Worm (Caenorhabditis elegans) whole organism, late embryonic: ENCODE data around the gene Y37H2A.14.

ENCODE experiments used
- C38D4.7 ChIP-seq: fragments of 200-800 bp; sonication (Bioruptor generic); optimal IDR thresholded peaks from 2 replicates; lab custom pipeline; 2018; ENCODE audit warnings: mild to moderate bottlenecking, missing genetic modification characterization, moderate library complexity, missing compliant biosample characterization
- F13H6.1 ChIP-seq: sonication (generic microtip); optimal IDR thresholded peaks from 2 replicates; lab custom pipeline; 2016; ENCODE audit warnings: missing genetic modification characterization, missing compliant biosample characterization
- K02D7.2 ChIP-seq: sonication (generic microtip); optimal IDR thresholded peaks from 2 replicates; lab custom pipeline; 2017; ENCODE audit warnings: mild to moderate bottlenecking, missing genetic modification characterization, missing compliant biosample characterization
- K09A11.1 ChIP-seq: sonication (generic microtip); optimal IDR thresholded peaks from 2 replicates; lab custom pipeline; 2017; ENCODE audit warnings: antibody characterized with exemption, mild to moderate bottlenecking, missing genetic modification characterization, missing compliant biosample characterization; ENCODE audit not compliant: insufficient read depth
- ahr-1 ChIP-seq: sonication (generic microtip); optimal IDR thresholded peaks from 2 replicates; lab custom pipeline; 2016; ENCODE audit warnings: missing genetic modification characterization, missing compliant biosample characterization
- ceh-14 ChIP-seq: sonication (generic microtip); optimal IDR thresholded peaks from 2 replicates; lab custom pipeline; 2016; ENCODE audit warnings: missing genotype, missing genetic modification characterization, missing compliant biosample characterization
- ceh-18 ChIP-seq: sonication (generic microtip); optimal IDR thresholded peaks from 2 replicates; lab custom pipeline; 2016; ENCODE audit warnings: missing genetic modification characterization, missing compliant biosample characterization
- ceh-2 ChIP-seq: sonication (generic microtip); optimal IDR thresholded peaks from 2 replicates; lab custom pipeline; 2016; ENCODE audit warnings: missing genotype, missing genetic modification characterization, missing compliant biosample characterization
- ceh-22 ChIP-seq: sonication (generic microtip); optimal IDR thresholded peaks from 2 replicates; lab custom pipeline; 2017; ENCODE audit warnings: missing biosample characterization, missing genetic modification characterization
- ceh-30 ChIP-seq: fragments of 150-350 bp; optimal IDR thresholded peaks from 2 replicates; lab custom pipeline; 2014; ENCODE audit warnings: missing biosample characterization, missing genetic modification characterization
- ceh-48 ChIP-seq: sonication (generic microtip); optimal IDR thresholded peaks from 2 replicates; lab custom pipeline; 2016; ENCODE audit warnings: missing genetic modification characterization, inconsistent platforms, missing compliant biosample characterization
- che-1 ChIP-seq: sonication (generic microtip); optimal IDR thresholded peaks from 2 replicates; lab custom pipeline; 2016; ENCODE audit warnings: mild to moderate bottlenecking, missing genetic modification characterization, missing compliant biosample characterization
- dmd-4 ChIP-seq: sonication (generic microtip); optimal IDR thresholded peaks from 2 replicates; lab custom pipeline; 2016; ENCODE audit warnings: borderline replicate concordance, missing genetic modification characterization, missing compliant biosample characterization
- dve-1 ChIP-seq: sonication (generic microtip); optimal IDR thresholded peaks from 2 replicates; lab custom pipeline; 2017; ENCODE audit warnings: antibody characterized with exemption, mild to moderate bottlenecking, missing genetic modification characterization, missing compliant biosample characterization
- elt-4 ChIP-seq: sonication (generic microtip); optimal IDR thresholded peaks from 2 replicates; lab custom pipeline; 2016; ENCODE audit warnings: missing genetic modification characterization, missing compliant biosample characterization
- ets-4 ChIP-seq: sonication (generic microtip); optimal IDR thresholded peaks from 2 replicates; lab custom pipeline; 2016; ENCODE audit warnings: missing genetic modification characterization, missing compliant biosample characterization
- fax-1 ChIP-seq: sonication (generic microtip); optimal IDR thresholded peaks from 2 replicates; lab custom pipeline; 2016; ENCODE audit warnings: missing genotype, missing genetic modification characterization, missing compliant biosample characterization
- fkh-10 ChIP-seq: fragments of 150-350 bp; optimal IDR thresholded peaks from 2 replicates; lab custom pipeline; 2014; ENCODE audit warnings: missing biosample characterization, missing genetic modification reagents, missing genetic modification characterization
- hlh-15 ChIP-seq: sonication (generic microtip); optimal IDR thresholded peaks from 2 replicates; lab custom pipeline; 2016; ENCODE audit warnings: missing genetic modification characterization, missing compliant biosample characterization
- hlh-30 ChIP-seq: sonication (generic microtip); optimal IDR thresholded peaks from 2 replicates; lab custom pipeline; 2017; ENCODE audit warnings: antibody characterized with exemption, missing genetic modification characterization, missing compliant biosample characterization; ENCODE audit not compliant: insufficient read depth
- hlh-6 ChIP-seq: sonication (generic microtip); optimal IDR thresholded peaks from 2 replicates; lab custom pipeline; 2016; ENCODE audit warnings: missing genotype, missing genetic modification characterization, missing compliant biosample characterization
- nhr-11 ChIP-seq: fragments of 150-350 bp; optimal IDR thresholded peaks from 2 replicates; lab custom pipeline; 2014; ENCODE audit warnings: missing biosample characterization, missing genetic modification characterization
- pag-3 ChIP-seq: sonication (generic microtip); optimal IDR thresholded peaks from 2 replicates; lab custom pipeline; 2016; ENCODE audit warnings: missing compliant biosample characterization, missing genetic modification characterization, borderline replicate concordance
- pat-9 ChIP-seq: fragments of 200-800 bp; sonication (Bioruptor generic); optimal IDR thresholded peaks from 2 replicates; lab custom pipeline; 2018; ENCODE audit warnings: mild to moderate bottlenecking, missing genetic modification characterization, moderate library complexity, missing compliant biosample characterization
- pax-1 ChIP-seq: fragments of 150-350 bp; optimal IDR thresholded peaks from 2 replicates; lab custom pipeline; 2014; ENCODE audit warnings: missing biosample characterization, missing genetic modification characterization
- pha-2 ChIP-seq: sonication (generic microtip); optimal IDR thresholded peaks from 2 replicates; lab custom pipeline; 2017; ENCODE audit warnings: mild to moderate bottlenecking, missing genetic modification characterization, missing compliant biosample characterization
- rnt-1 ChIP-seq: sonication (generic microtip); optimal IDR thresholded peaks from 2 replicates; lab custom pipeline; 2016; ENCODE audit warnings: missing genetic modification characterization, missing compliant biosample characterization
- sox-2 ChIP-seq: fragments of 200-800 bp; sonication (Bioruptor generic); IDR thresholded peaks from 2 replicates; pipeline ENCODE4 v1.3.6; 2022; ENCODE audit warnings: missing genetic modification reagents, missing genetic modification characterization, missing compliant biosample characterization
- ttx-3 ChIP-seq: sonication (generic microtip); optimal IDR thresholded peaks from 2 replicates; lab custom pipeline; 2016; ENCODE audit warnings: missing genetic modification reagents, missing genetic modification characterization, missing compliant biosample characterization
- unc-3 ChIP-seq, 2 experiments: fragments of 200-800 bp in 1 of 2; sonication (Bioruptor generic) in 1 of 2; sonication (generic microtip) in 1 of 2; conservative IDR thresholded peaks in 1 of 2; optimal IDR thresholded peaks in 1 of 2; 2 replicates each; pipeline versions ENCODE4 v1.3.6 to Lab custom; 2016 to 2022; ENCODE audit warnings: missing compliant biosample characterization in 2 of 2, missing genetic modification characterization in 2 of 2, missing genetic modification reagents in 1 of 2
- unc-86 ChIP-seq: sonication (generic microtip); optimal IDR thresholded peaks from 2 replicates; lab custom pipeline; 2016; ENCODE audit warnings: missing genetic modification characterization, missing compliant biosample characterization
- ztf-16 ChIP-seq: sonication (generic microtip); optimal IDR thresholded peaks from 2 replicates; lab custom pipeline; 2017; ENCODE audit warnings: missing genetic modification characterization, missing compliant biosample characterization

Y37H2A.14 gene

ce11 chrV:18109449-18109848 is 34.1 kb upstream of the Y37H2A.14 start (continued):
- TF ChIP-seq pax-1 (no peak), C38D4.7 (no peak)

- TF ChIP-seq ttx-3 (tag; lab: Kevin White, UChicago) (no peak), K02D7.2 (tag; lab: Kevin White, UChicago) (no peak), unc-86 (tag; lab: Kevin White, UChicago) (no peak), F13H6.1 (tag; lab: Kevin White, UChicago) (no peak), ets-4 (tag; lab: Kevin White, UChicago) (no peak), sox-2 (GFP tag; lab: Robert Waterston, UW) (no peak), nhr-11 (tag; lab: Kevin White, UChicago) (no peak), pat-9 (tag; lab: Kevin White, UChicago) (no peak), ceh-22 (tag; lab: Kevin White, UChicago) (no peak), pag-3 (no peak), ceh-48 (no peak), C38D4.7 (no peak), unc-3 (GFP tag; conservative IDR thresholded peaks at IDR 0.05; lab: Robert Waterston, UW) (no peak), unc-3 (tag; optimal IDR thresholded peaks at IDR 0.05; lab: Kevin White, UChicago) (no peak)
These were observed 19.9 kb upstream of the Y37H2A.14 start, which contains the start of gene fbxa-107 for ce11 chrV:18123639-18124038. TSS of gene fbxa-107 (plus strand) at chrV:18123939.

DNA sequence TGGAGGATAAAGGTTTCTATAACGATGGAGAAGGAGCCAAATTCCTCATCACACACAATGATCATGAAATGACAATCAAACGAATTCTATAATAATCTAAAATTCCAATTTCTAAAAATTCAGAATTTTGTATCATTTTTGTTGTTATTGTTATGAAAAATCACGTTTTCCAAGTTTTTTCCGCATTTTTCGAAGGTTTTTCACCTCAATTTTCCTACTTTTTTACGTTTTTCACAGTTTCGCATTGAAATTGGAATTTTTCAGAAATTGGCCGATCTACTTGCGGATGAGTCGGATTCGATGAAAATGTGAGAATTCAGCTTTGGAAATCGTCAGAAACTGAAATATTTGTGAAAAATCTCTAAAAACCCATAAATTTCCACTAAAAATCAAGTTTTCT is 18.5 kb upstream of the Y37H2A.14 start, which contains the start of gene fbxa-210:
TSS of gene fbxa-210 (plus strand) at position 301 of the 400 bp plus-strand sequence.
- no peak for TF ChIP-seq dve-1 (tag; lab: Kevin White, UChicago)
- no peak for TF ChIP-seq C38D4.7
- TF ChIP-seq ztf-16 (tag; lab: Kevin White, UChicago) = no peak
- TF ChIP-seq pat-9 (tag; lab: Kevin White, UChicago) = no peak
- no peak for TF ChIP-seq ceh-30

DNA sequence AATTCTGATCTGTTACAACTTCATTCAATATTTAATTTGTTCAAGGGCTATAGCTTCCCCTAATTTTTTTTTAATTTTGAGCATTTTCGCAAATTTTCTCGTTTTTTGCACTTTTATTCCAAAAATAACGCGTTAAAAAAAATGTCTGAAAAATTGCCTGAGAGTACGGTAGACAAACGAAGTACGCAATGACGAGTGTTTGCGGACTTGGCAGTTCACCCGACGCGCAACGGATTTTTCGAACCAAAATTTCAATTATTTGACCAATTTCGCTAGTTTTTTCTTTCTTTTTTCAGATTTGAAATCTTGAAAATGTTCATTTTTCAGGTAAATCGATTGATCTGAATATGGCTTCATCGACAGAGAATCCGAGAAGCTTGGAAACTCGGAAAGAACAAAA is 16.4 kb upstream of the Y37H2A.14 start, which contains the start of gene fbxa-211:
TSS of gene fbxa-211 (plus strand) at position 328 of the 400 bp plus-strand sequence.
- TF ChIP-seq ceh-22 (tag; lab: Kevin White, UChicago) (no peak), dmd-4 (tag; lab: Kevin White, UChicago) (no peak), ahr-1 (tag; lab: Kevin White, UChicago) (no peak), pat-9 (tag; lab: Kevin White, UChicago) (no peak), ztf-16 (tag; lab: Kevin White, UChicago) (no peak), ceh-2 (tag; lab: Kevin White, UChicago) (no peak), ceh-14 (tag; lab: Kevin White, UChicago) (no peak), hlh-15 (tag; lab: Kevin White, UChicago) (no peak), C38D4.7 (no peak), che-1 (tag; lab: Kevin White, UChicago) (no peak), K09A11.1 (tag; lab: Kevin White, UChicago) (no peak), elt-4 (tag; lab: Kevin White, UChicago) (no peak), hlh-30 (no peak), hlh-6 (no peak), pha-2 (tag; lab: Kevin White, UChicago) (no peak), rnt-1 (tag; lab: Kevin White, UChicago) (no peak), fax-1 (tag; lab: Kevin White, UChicago) (no peak), ceh-18 (no peak)

DNA sequence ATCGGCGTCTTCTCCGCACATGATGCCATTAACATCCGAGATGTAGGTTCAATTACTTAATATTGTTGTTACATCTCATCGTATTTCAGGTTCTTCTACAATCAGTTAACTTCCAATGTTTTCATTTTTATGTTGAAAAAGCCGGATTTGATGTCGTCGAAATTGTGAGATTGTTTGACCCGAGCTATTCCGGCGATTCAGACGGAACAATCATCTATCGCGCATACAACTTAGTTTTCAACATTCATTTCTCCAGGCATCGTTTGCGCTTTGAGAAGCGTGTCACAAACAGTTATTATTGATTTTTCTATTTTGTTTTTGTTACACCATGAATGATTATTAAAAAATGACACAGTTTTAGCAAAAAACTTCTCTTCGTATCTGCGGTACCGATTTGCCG is 15.0 kb upstream of the Y37H2A.14 start:
- no peak for TF ChIP-seq hlh-30
- no peak for TF ChIP-seq fkh-10 (GFP tag; lab: Kevin White, UChicago)
- no peak for TF ChIP-seq hlh-6
